Fruit fly (Drosophila melanogaster): ENCODE data around the gene pb.

DNA sequence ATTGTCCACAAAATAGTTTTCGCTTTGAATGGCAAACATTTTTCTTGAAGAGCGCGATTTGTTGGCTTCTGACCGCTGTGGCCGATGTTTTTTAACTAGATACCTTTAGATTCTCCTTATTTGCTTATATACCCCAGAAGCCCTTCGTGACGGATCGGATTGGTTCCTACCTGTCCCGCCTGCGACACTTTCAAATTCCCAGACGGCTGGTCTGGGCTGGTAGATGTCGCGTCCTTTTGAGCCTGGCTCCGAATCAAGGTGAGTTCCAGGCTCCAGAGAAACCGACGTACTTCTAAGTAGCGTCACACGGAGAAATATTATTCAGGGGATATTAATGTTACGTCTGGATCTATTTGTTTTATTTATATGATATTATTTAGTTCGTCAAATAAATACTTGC is 2.2 kb upstream of the pb start, which contains the start of gene zen2:
- no peak for TF ChIP-seq CG10147 (GFP tag; optimal IDR thresholded peaks at IDR 0.05)
- TF ChIP-seq CG6854 (GFP tag; optimal IDR thresholded peaks at IDR 0.05) = no peak

Measured in whole organism, embryonic.